Worm (Caenorhabditis elegans) whole organism, mixed stage, embryonic: ENCODE measurements around the gene F36H5.18.

Experiments
- ceh-39 ChIP-seq: fragments of 150-350 bp; optimal IDR thresholded peaks from 2 replicates; lab custom pipeline; 2014; ENCODE audit warnings: missing biosample characterization, missing genetic modification characterization
- elt-1 ChIP-seq: sonication (generic microtip); optimal IDR thresholded peaks from 2 replicates; lab custom pipeline; 2017; ENCODE audit warnings: missing genetic modification characterization, mild to moderate bottlenecking, missing compliant biosample characterization, antibody characterized with exemption, moderate library complexity, borderline replicate concordance; ENCODE audit not compliant: insufficient read depth
- elt-3 ChIP-seq: fragments of 150-350 bp; optimal IDR thresholded peaks from 2 replicates; lab custom pipeline; 2014; ENCODE audit warnings: missing biosample characterization, missing genetic modification characterization
- lin-32 ChIP-seq: fragments of 200-800 bp; sonication (Bioruptor generic); optimal IDR thresholded peaks from 2 replicates; lab custom pipeline; 2018; ENCODE audit warnings: mild to moderate bottlenecking, missing genetic modification characterization, missing compliant biosample characterization
- mep-1 ChIP-seq: fragments of 150-350 bp; optimal IDR thresholded peaks from 2 replicates; lab custom pipeline; 2017; ENCODE audit warnings: missing biosample characterization, missing genetic modification reagents, missing genetic modification characterization, inconsistent platforms
- nhr-12 ChIP-seq: fragments of 150-350 bp; optimal IDR thresholded peaks from 2 replicates; lab custom pipeline; 2014; ENCODE audit warnings: missing biosample characterization, missing genetic modification characterization
- nhr-2 ChIP-seq: fragments of 150-350 bp; optimal IDR thresholded peaks from 2 replicates; lab custom pipeline; 2014; ENCODE audit warnings: missing biosample characterization, missing genetic modification characterization
- nhr-237 ChIP-seq: fragments of 150-350 bp; optimal IDR thresholded peaks from 2 replicates; lab custom pipeline; 2014; ENCODE audit warnings: missing biosample characterization, missing genetic modification characterization
- pha-4 ChIP-seq: fragments of 150-350 bp; optimal IDR thresholded peaks from 2 replicates; lab custom pipeline; 2018; ENCODE audit warnings: missing biosample characterization, missing genetic modification reagents, missing genetic modification characterization
- snpc-4 ChIP-seq: fragments of 150-350 bp; optimal IDR thresholded peaks from 2 replicates; lab custom pipeline; 2014; ENCODE audit warnings: missing biosample characterization, missing genetic modification characterization
- unc-39 ChIP-seq: fragments of 150-350 bp; optimal IDR thresholded peaks from 2 replicates; lab custom pipeline; 2014; ENCODE audit warnings: missing biosample characterization, missing genetic modification characterization
- unc-62 ChIP-seq: fragments of 150-350 bp; optimal IDR thresholded peaks from 2 replicates; lab custom pipeline; 2014; ENCODE audit warnings: missing biosample characterization, missing genetic modification reagents, missing genetic modification characterization
- zip-8 ChIP-seq: fragments of 150-350 bp; optimal IDR thresholded peaks from 2 replicates; lab custom pipeline; 2014; ENCODE audit warnings: missing biosample characterization, missing genetic modification characterization
- ztf-11 ChIP-seq: fragments of 150-350 bp; optimal IDR thresholded peaks from 2 replicates; lab custom pipeline; 2014; ENCODE audit warnings: missing biosample characterization, missing genetic modification characterization

DNA sequence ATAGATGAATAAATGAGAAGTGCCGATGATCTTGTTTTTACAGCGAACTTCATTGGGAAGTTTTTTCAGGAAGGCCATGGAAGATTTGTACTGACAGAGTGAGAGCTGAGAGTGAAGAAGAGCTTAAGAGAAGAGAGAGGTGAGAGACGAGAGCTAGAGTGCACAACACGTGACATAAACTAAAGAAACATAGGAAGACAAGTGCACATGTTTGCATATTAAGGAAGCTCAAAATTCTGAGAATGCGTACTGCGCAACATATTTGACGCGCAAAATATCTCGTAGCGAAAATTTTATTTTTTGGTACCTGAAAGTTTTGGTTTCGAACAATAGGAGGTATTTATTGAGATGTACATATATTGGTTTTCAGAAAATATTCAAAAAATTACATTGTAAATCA, 48.5 kb downstream of the F36H5.18 start, which contains the start of gene C08F1.8:
- no peak for TF ChIP-seq elt-3 (tag; lab: Kevin White, UChicago)
- TF ChIP-seq snpc-4 (tag; lab: Kevin White, UChicago) = no peak
- no peak for TF ChIP-seq mep-1 (tag; lab: Kevin White, UChicago)
- TF ChIP-seq zip-8 (tag; lab: Kevin White, UChicago) = no peak
- TF ChIP-seq elt-1 (tag; lab: Kevin White, UChicago) = no peak
- no peak for TF ChIP-seq unc-39 (tag; lab: Kevin White, UChicago)
- TF ChIP-seq pha-4 (tag; lab: Kevin White, UChicago) = no peak
- TF ChIP-seq nhr-2 (tag; lab: Kevin White, UChicago) = no peak
- no peak for TF ChIP-seq ztf-11
- TF ChIP-seq lin-32 (GFP tag; lab: Kevin White, UChicago) = no peak
- TF ChIP-seq unc-62 (GFP tag; lab: Kevin White, UChicago) = no peak
- no peak for TF ChIP-seq nhr-12 (tag; lab: Kevin White, UChicago)
- TF ChIP-seq nhr-237 (tag; lab: Kevin White, UChicago) = no peak
- no peak for TF ChIP-seq ceh-39 (tag; lab: Kevin White, UChicago)
